Worm (Caenorhabditis elegans) whole organism, L4/young adult: ENCODE results near the gene K02F3.9.

Source experiments
- W03F9.2 ChIP-seq: fragments of 150-350 bp; optimal IDR thresholded peaks from 2 replicates; lab custom pipeline; 2014; ENCODE audit warnings: missing biosample characterization, missing genetic modification characterization
- him-1 ChIP-seq: sonication (generic microtip); optimal IDR thresholded peaks from 2 replicates; lab custom pipeline; 2016; ENCODE audit warnings: missing genotype, missing genetic modification reagents, missing genetic modification characterization, missing compliant biosample characterization

DNA sequence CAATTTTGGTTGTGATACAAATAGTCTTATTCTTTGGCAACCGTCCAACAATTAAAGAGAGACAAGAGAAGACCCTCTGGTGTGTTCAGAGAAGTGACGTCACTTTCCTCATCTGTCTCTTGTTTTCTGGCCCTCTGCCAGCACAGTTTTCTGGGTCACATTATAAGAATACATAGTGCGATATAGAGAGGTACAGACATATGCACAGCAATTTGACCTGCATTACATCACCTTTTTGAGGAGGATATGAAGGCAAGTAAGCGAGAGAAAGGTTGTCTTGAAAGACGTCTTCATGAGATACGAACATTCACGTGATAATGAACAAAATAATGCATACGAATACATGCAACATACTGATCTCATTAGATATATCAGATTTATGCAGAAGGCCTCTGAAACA, 29.4 kb upstream of the K02F3.9 start:
- TF ChIP-seq W03F9.2 (no peak), him-1 (tag; lab: Kevin White, UChicago) (no peak)
